Fruit fly (Drosophila melanogaster): ENCODE measurements around the gene CG18577.

CG18577 gene

dm6 chr3R:11200042-11200884, 4.4 kb downstream of the CG18577 start:
- TF ChIP-seq lola (GFP tag; optimal IDR thresholded peaks at IDR 0.05): no peak
- TF ChIP-seq Hr83 (GFP tag; optimal IDR thresholded peaks at IDR 0.05; ENCODE audit: poor library complexity, severe bottlenecking): peak; percentile 21
- TF ChIP-seq dl (GFP tag; optimal IDR thresholded peaks at IDR 0.05; ENCODE audit: insufficient read depth in 1 of 2, partially characterized antibody in 2 of 2): peak; percentile 48 to 81
- TF ChIP-seq Dif (GFP tag; optimal IDR thresholded peaks at IDR 0.05; ENCODE audit: partially characterized antibody): peak; percentile 83

dm6 chr3R:11200885-11201421, 5.1 kb downstream of the CG18577 start:
- no peak for TF ChIP-seq dsf (GFP tag; optimal IDR thresholded peaks at IDR 0.05; ENCODE audit: borderline replicate concordance)
- TF ChIP-seq jim (GFP tag; optimal IDR thresholded peaks at IDR 0.05): no peak
- TF ChIP-seq foxo (GFP tag; optimal IDR thresholded peaks at IDR 0.05): peak; percentile 39 to 81
- peak; percentile 53 for TF ChIP-seq woc (GFP tag; optimal IDR thresholded peaks at IDR 0.05)
- TF ChIP-seq pan (optimal IDR thresholded peaks at IDR 0.05): peak; percentile 61
- TF ChIP-seq psq (GFP tag; optimal IDR thresholded peaks at IDR 0.05): peak; percentile 74
- no peak for TF ChIP-seq Hr78 (GFP tag; optimal IDR thresholded peaks at IDR 0.05)
- TF ChIP-seq Hr83 (GFP tag; optimal IDR thresholded peaks at IDR 0.05; ENCODE audit: poor library complexity, severe bottlenecking): no peak
- peak; percentile 86 for TF ChIP-seq brk (GFP tag; optimal IDR thresholded peaks at IDR 0.05)
- TF ChIP-seq Sp1 (GFP tag; optimal IDR thresholded peaks at IDR 0.05): peak; percentile 74
- TF ChIP-seq fru (GFP tag; optimal IDR thresholded peaks at IDR 0.05): peak; percentile 76
- peak; percentile 86 for TF ChIP-seq rgr (GFP tag; optimal IDR thresholded peaks at IDR 0.05)
- TF ChIP-seq dl (GFP tag; optimal IDR thresholded peaks at IDR 0.05; ENCODE audit: insufficient read depth in 1 of 2, partially characterized antibody in 2 of 2): no peak
- TF ChIP-seq CG32264 (GFP tag; optimal IDR thresholded peaks at IDR 0.05): peak; percentile 55
- peak; percentile 32 for TF ChIP-seq dmrt93B (GFP tag; optimal IDR thresholded peaks at IDR 0.05)
- TF ChIP-seq h (GFP tag; optimal IDR thresholded peaks at IDR 0.05): peak; percentile 85
- peak; percentile 39 for TF ChIP-seq sv (GFP tag; optimal IDR thresholded peaks at IDR 0.05)
- TF ChIP-seq Rel (GFP tag; optimal IDR thresholded peaks at IDR 0.05): peak; percentile 77
- TF ChIP-seq Rel (tag; optimal IDR thresholded peaks at IDR 0.05): peak; percentile 42
- TF ChIP-seq sage (GFP tag; optimal IDR thresholded peaks at IDR 0.05): peak; percentile 80
- TF ChIP-seq OdsH (GFP tag; optimal IDR thresholded peaks at IDR 0.05): peak; percentile 85
- TF ChIP-seq ey (GFP tag; optimal IDR thresholded peaks at IDR 0.05): peak; percentile 69
- TF ChIP-seq Hnf4 (GFP tag; optimal IDR thresholded peaks at IDR 0.05): peak; percentile 50
- TF ChIP-seq HLH106 (tag; optimal IDR thresholded peaks at IDR 0.05): peak; percentile 65
- TF ChIP-seq br (GFP tag; optimal IDR thresholded peaks at IDR 0.05): peak; percentile 56

- TF ChIP-seq foxo (GFP tag; optimal IDR thresholded peaks at IDR 0.05) (no peak), brk (GFP tag; optimal IDR thresholded peaks at IDR 0.05) (peak; percentile 6), tai (GFP tag; optimal IDR thresholded peaks at IDR 0.05) (no peak), Myc (optimal IDR thresholded peaks at IDR 0.05) (peak; percentile 13), pan (optimal IDR thresholded peaks at IDR 0.05) (no peak), Vsx2 (GFP tag; optimal IDR thresholded peaks at IDR 0.05; ENCODE audit: partially characterized antibody) (no peak), Hnf4 (GFP tag; optimal IDR thresholded peaks at IDR 0.05) (no peak)
Observed at dm6 chr3R:11208766-11209331, 13.0 kb downstream of the CG18577 start.

- TF ChIP-seq N (GFP tag; optimal IDR thresholded peaks at IDR 0.05) (no peak), brk (GFP tag; optimal IDR thresholded peaks at IDR 0.05) (peak; percentile 77), pan (optimal IDR thresholded peaks at IDR 0.05) (no peak), Abd-B (GFP tag; optimal IDR thresholded peaks at IDR 0.05) (no peak), lola (GFP tag; optimal IDR thresholded peaks at IDR 0.05) (no peak), woc (GFP tag; optimal IDR thresholded peaks at IDR 0.05) (peak; percentile 48), rgr (GFP tag; optimal IDR thresholded peaks at IDR 0.05) (peak; percentile 57), Hr78 (GFP tag; optimal IDR thresholded peaks at IDR 0.05) (no peak), jim (GFP tag; optimal IDR thresholded peaks at IDR 0.05) (no peak), foxo (GFP tag; optimal IDR thresholded peaks at IDR 0.05) (peak in 1 of 2 experiments; percentile 71), h (GFP tag; optimal IDR thresholded peaks at IDR 0.05) (peak; percentile 64), CG32264 (GFP tag; optimal IDR thresholded peaks at IDR 0.05) (no peak), dmrt93B (GFP tag; optimal IDR thresholded peaks at IDR 0.05) (peak; percentile 24), Hr83 (GFP tag; optimal IDR thresholded peaks at IDR 0.05; ENCODE audit: poor library complexity, severe bottlenecking) (peak; percentile 82), Myc (optimal IDR thresholded peaks at IDR 0.05) (peak; percentile 51), dl (GFP tag; optimal IDR thresholded peaks at IDR 0.05; ENCODE audit: insufficient read depth in 1 of 2, partially characterized antibody in 2 of 2) (no peak), GATAd (GFP tag; optimal IDR thresholded peaks at IDR 0.05) (no peak), Mio (GFP tag; optimal IDR thresholded peaks at IDR 0.05) (no peak), psq (GFP tag; optimal IDR thresholded peaks at IDR 0.05) (peak; percentile 63), fru (GFP tag; optimal IDR thresholded peaks at IDR 0.05) (peak; percentile 63), Dfd (GFP tag; optimal IDR thresholded peaks at IDR 0.05) (no peak), OdsH (GFP tag; optimal IDR thresholded peaks at IDR 0.05) (peak; percentile 13), usp (GFP tag; optimal IDR thresholded peaks at IDR 0.05) (no peak), dsf (GFP tag; optimal IDR thresholded peaks at IDR 0.05; ENCODE audit: borderline replicate concordance) (peak; percentile 46), Rel (GFP tag; optimal IDR thresholded peaks at IDR 0.05) (no peak), Rel (tag; optimal IDR thresholded peaks at IDR 0.05) (peak; percentile 52), sv (GFP tag; optimal IDR thresholded peaks at IDR 0.05) (peak; percentile 58), Vsx2 (GFP tag; optimal IDR thresholded peaks at IDR 0.05; ENCODE audit: partially characterized antibody) (no peak), Hnf4 (GFP tag; optimal IDR thresholded peaks at IDR 0.05) (peak; percentile 66), tai (GFP tag; optimal IDR thresholded peaks at IDR 0.05) (no peak)
Observed at dm6 chr3R:11209801-11210402, 14.0 kb downstream of the CG18577 start, which contains the start of the genes SdhC and Tctp. Gene SdhC (minus strand): TSS chr3R:11209849. Gene Tctp (plus strand): TSS chr3R:11210247.

Measured in whole organism, wandering third instar larva.